Fruit fly (Drosophila melanogaster): ENCODE measurements around the gene phol.

Gene phol

dm6 chr3L:9460775-9461491, 4.9 kb upstream of the phol start, which contains the start of the genes CG3434 and CG44838:
TSS of gene CG3434 (minus strand) at chr3L:9460799.
TSS of gene CG44838 (plus strand) at chr3L:9461050.
- TF ChIP-seq CG9948 (tag; optimal IDR thresholded peaks at IDR 0.05) (peak; percentile 54), CG17806 (tag; optimal IDR thresholded peaks at IDR 0.05) (peak; percentile 57), CG13204 (GFP tag; optimal IDR thresholded peaks at IDR 0.05) (peak; percentile 37), CG32121 (GFP tag; IDR thresholded peaks at IDR 0.05) (peak; percentile 73), Snoo (tag; optimal IDR thresholded peaks at IDR 0.05) (peak; percentile 73), EcR (GFP tag; optimal IDR thresholded peaks at IDR 0.05) (peak; percentile 75), rn (GFP tag; IDR thresholded peaks at IDR 0.05) (peak; percentile 39; the same call in 1 of the 2 replicates), CG10348 (GFP tag; IDR thresholded peaks at IDR 0.05) (no peak), CG15710 (tag; optimal IDR thresholded peaks at IDR 0.05) (peak; percentile 68), Pif1B (GFP tag; optimal IDR thresholded peaks at IDR 0.05) (peak; percentile 74), fd96Ca (GFP tag; IDR thresholded peaks at IDR 0.05) (peak; percentile 75; the same call in 2 of the 3 replicates), CG34367 (tag; optimal IDR thresholded peaks at IDR 0.05) (peak; percentile 54), gl (tag; optimal IDR thresholded peaks at IDR 0.05) (no peak), CG12605 (GFP tag; IDR thresholded peaks at IDR 0.05) (no peak), CG8301 (tag; optimal IDR thresholded peaks at IDR 0.05) (peak; percentile 50), CG14655 (GFP tag; optimal IDR thresholded peaks at IDR 0.05) (peak; percentile 63), Ets98B (GFP tag; IDR thresholded peaks at IDR 0.05) (peak; percentile 47), CG8159 (tag; optimal IDR thresholded peaks at IDR 0.05) (peak; percentile 66), Pif1A (GFP tag; optimal IDR thresholded peaks at IDR 0.05) (peak; percentile 70), CG4496 (GFP tag; IDR thresholded peaks at IDR 0.05) (peak; percentile 71), D1 (tag; optimal IDR thresholded peaks at IDR 0.05) (no peak)

- TF ChIP-seq CG9948 (tag; optimal IDR thresholded peaks at IDR 0.05) (peak; percentile 100), CG15710 (tag; optimal IDR thresholded peaks at IDR 0.05) (peak; percentile 100), rn (GFP tag; IDR thresholded peaks at IDR 0.05) (peak; percentile 100), CG4496 (GFP tag; IDR thresholded peaks at IDR 0.05) (peak; percentile 100), Snoo (tag; optimal IDR thresholded peaks at IDR 0.05) (peak; percentile 99), gl (tag; optimal IDR thresholded peaks at IDR 0.05) (peak; percentile 98), CG10348 (GFP tag; IDR thresholded peaks at IDR 0.05) (peak; percentile 99), CG12605 (GFP tag; IDR thresholded peaks at IDR 0.05) (peak; percentile 100), CG13204 (GFP tag; optimal IDR thresholded peaks at IDR 0.05) (peak; percentile 98), Ets98B (GFP tag; IDR thresholded peaks at IDR 0.05) (peak; percentile 100), CG32121 (GFP tag; IDR thresholded peaks at IDR 0.05) (peak; percentile 100), CG17806 (tag; optimal IDR thresholded peaks at IDR 0.05) (peak; percentile 99), CG34367 (tag; optimal IDR thresholded peaks at IDR 0.05) (peak; percentile 99), fd96Ca (GFP tag; IDR thresholded peaks at IDR 0.05) (peak; percentile 100), Pif1B (GFP tag; optimal IDR thresholded peaks at IDR 0.05) (peak; percentile 99), CG14655 (GFP tag; optimal IDR thresholded peaks at IDR 0.05) (peak; percentile 100), CG8159 (tag; optimal IDR thresholded peaks at IDR 0.05) (peak; percentile 99), D1 (tag; optimal IDR thresholded peaks at IDR 0.05) (no peak), EcR (GFP tag; optimal IDR thresholded peaks at IDR 0.05) (peak; percentile 56), Pif1A (GFP tag; optimal IDR thresholded peaks at IDR 0.05) (peak; percentile 100), CG8301 (tag; optimal IDR thresholded peaks at IDR 0.05) (peak; percentile 100)
Measured at dm6 chr3L:9457619-9458092, 1.6 kb upstream of the phol start, which contains the start of gene CG3437. TSS of gene CG3437 (minus strand) at chr3L:9457669.

- TF ChIP-seq Pif1A (GFP tag; optimal IDR thresholded peaks at IDR 0.05) (no peak), Ets98B (GFP tag; IDR thresholded peaks at IDR 0.05) (no peak), CG14655 (GFP tag; optimal IDR thresholded peaks at IDR 0.05) (no peak), CG9948 (tag; optimal IDR thresholded peaks at IDR 0.05) (no peak), CG34367 (tag; optimal IDR thresholded peaks at IDR 0.05) (no peak), CG4496 (GFP tag; IDR thresholded peaks at IDR 0.05) (no peak), fd96Ca (GFP tag; IDR thresholded peaks at IDR 0.05) (no peak), EcR (GFP tag; optimal IDR thresholded peaks at IDR 0.05) (no peak), CG8301 (tag; optimal IDR thresholded peaks at IDR 0.05) (no peak), gl (tag; optimal IDR thresholded peaks at IDR 0.05) (no peak)
Measured at dm6 chr3L:9456389-9456788, 308 bp upstream of the phol start.

dm6 chr3L:9452422-9452821, 3.7 kb downstream of the phol start:
- TF ChIP-seq CG32121 (GFP tag; IDR thresholded peaks at IDR 0.05) (no peak), Snoo (tag; optimal IDR thresholded peaks at IDR 0.05) (no peak), Pif1B (GFP tag; optimal IDR thresholded peaks at IDR 0.05) (no peak), CG14655 (GFP tag; optimal IDR thresholded peaks at IDR 0.05) (no peak), Ets98B (GFP tag; IDR thresholded peaks at IDR 0.05) (no peak), CG12605 (GFP tag; IDR thresholded peaks at IDR 0.05) (no peak), CG17806 (tag; optimal IDR thresholded peaks at IDR 0.05) (no peak), CG4496 (GFP tag; IDR thresholded peaks at IDR 0.05) (0 out of 3 replicates have a peak, but pooled peaks have one; percentile 6)

- TF ChIP-seq CG34367 (tag; optimal IDR thresholded peaks at IDR 0.05) (no peak), Ets98B (GFP tag; IDR thresholded peaks at IDR 0.05) (peak; percentile 51), CG32121 (GFP tag; IDR thresholded peaks at IDR 0.05) (peak; percentile 51; the same call in 1 of the 2 replicates), Snoo (tag; optimal IDR thresholded peaks at IDR 0.05) (peak; percentile 46), CG4496 (GFP tag; IDR thresholded peaks at IDR 0.05) (peak; percentile 68; the same call in 2 of the 3 replicates), CG13204 (GFP tag; optimal IDR thresholded peaks at IDR 0.05) (no peak), Pif1B (GFP tag; optimal IDR thresholded peaks at IDR 0.05) (peak; percentile 50), CG15710 (tag; optimal IDR thresholded peaks at IDR 0.05) (peak; percentile 20), CG17806 (tag; optimal IDR thresholded peaks at IDR 0.05) (peak; percentile 52), rn (GFP tag; IDR thresholded peaks at IDR 0.05) (0 out of 2 replicates have a peak, but pooled peaks have one; percentile 11), fd96Ca (GFP tag; IDR thresholded peaks at IDR 0.05) (no peak), gl (tag; optimal IDR thresholded peaks at IDR 0.05) (peak; percentile 22), EcR (GFP tag; optimal IDR thresholded peaks at IDR 0.05) (no peak), CG8159 (tag; optimal IDR thresholded peaks at IDR 0.05) (peak; percentile 67), CG14655 (GFP tag; optimal IDR thresholded peaks at IDR 0.05) (no peak), CG12605 (GFP tag; IDR thresholded peaks at IDR 0.05) (no peak), CG10348 (GFP tag; IDR thresholded peaks at IDR 0.05) (no peak), D1 (tag; optimal IDR thresholded peaks at IDR 0.05) (no peak), CG8301 (tag; optimal IDR thresholded peaks at IDR 0.05) (peak; percentile 45), Pif1A (GFP tag; optimal IDR thresholded peaks at IDR 0.05) (peak; percentile 62), CG9948 (tag; optimal IDR thresholded peaks at IDR 0.05) (peak; percentile 44)
Measured at dm6 chr3L:9451522-9452118, 4.5 kb downstream of the phol start, which contains the start of the genes CG3448 and ghi. TSS of gene CG3448 (minus strand) at chr3L:9451572. TSS of gene ghi (plus strand) at chr3L:9451876.

All from whole organism, pupa.